Fruit fly (Drosophila melanogaster) whole organism, embryonic: ENCODE results near the gene CG15414.

Source experiments
- Asciz ChIP-seq: fragments of 200-800 bp; sonication (Bioruptor generic); optimal IDR thresholded peaks from 2 replicates; lab custom pipeline; 2017; ENCODE audit warnings: missing biosample characterization, mild to moderate bottlenecking, missing genetic modification characterization, missing genetic modification reagents
- Bgb ChIP-seq: fragments of 200-800 bp; sonication (Bioruptor generic); IDR thresholded peaks from 2 replicates; pipeline ENCODE4 v1.3.6; 2022; ENCODE audit warnings: missing biosample characterization, missing genetic modification characterization; ENCODE audit not compliant: partially characterized antibody
- CG11398 ChIP-seq: fragments of 200-800 bp; sonication (Bioruptor generic); optimal IDR thresholded peaks from 2 replicates; lab custom pipeline; 2016; ENCODE audit warnings: missing biosample characterization, missing genetic modification characterization
- CG11560 ChIP-seq: fragments of 200-800 bp; sonication (Bioruptor generic); IDR thresholded peaks from 3 replicates; pipeline ENCODE4 v1.3.6; 2022; ENCODE audit warnings: missing biosample characterization, missing genetic modification characterization
- CG12071 ChIP-seq: fragments of 200-800 bp; sonication (Bioruptor generic); optimal IDR thresholded peaks from 3 replicates; lab custom pipeline; 2018; ENCODE audit warnings: missing biosample characterization, mild to moderate bottlenecking, missing genetic modification characterization
- CG14860 ChIP-seq: fragments of 200-800 bp; sonication (Bioruptor generic); IDR thresholded peaks from 3 replicates; pipeline ENCODE4 v1.3.6; 2022; ENCODE audit warnings: missing biosample characterization, missing genetic modification characterization; ENCODE audit not compliant: partially characterized antibody
- CG15269 ChIP-seq: fragments of 200-800 bp; sonication (Bioruptor generic); optimal IDR thresholded peaks from 2 replicates; lab custom pipeline; 2018; ENCODE audit warnings: missing biosample characterization, mild to moderate bottlenecking, missing genetic modification characterization, moderate library complexity
- CG15479 ChIP-seq: fragments of 200-800 bp; sonication (Bioruptor generic); optimal IDR thresholded peaks from 3 replicates; lab custom pipeline; 2019; ENCODE audit warnings: missing biosample characterization, mild to moderate bottlenecking, missing genetic modification characterization, moderate library complexity
- CG1792 ChIP-seq: fragments of 200-800 bp; sonication (Bioruptor generic); optimal IDR thresholded peaks from 2 replicates; lab custom pipeline; 2016; ENCODE audit warnings: missing biosample characterization, missing genetic modification characterization
- CG18764 ChIP-seq: fragments of 200-800 bp; sonication (Bioruptor generic); optimal IDR thresholded peaks from 3 replicates; lab custom pipeline; 2016; ENCODE audit warnings: missing biosample characterization, missing genetic modification characterization
- CG2202 ChIP-seq: fragments of 200-800 bp; sonication (Bioruptor generic); optimal IDR thresholded peaks from 2 replicates; lab custom pipeline; 2018; ENCODE audit warnings: missing biosample characterization, mild to moderate bottlenecking, missing genetic modification characterization
- CG2712 ChIP-seq: fragments of 200-800 bp; optimal IDR thresholded peaks from 3 replicates; lab custom pipeline; 2019; ENCODE audit warnings: missing biosample characterization, mild to moderate bottlenecking, missing genetic modification characterization, moderate library complexity
- CG31441 ChIP-seq: fragments of 200-800 bp; sonication (Bioruptor generic); IDR thresholded peaks from 2 replicates; pipeline ENCODE4 v1.3.6; 2022; ENCODE audit warnings: missing biosample characterization, missing genetic modification characterization
- CG32772 ChIP-seq: fragments of 200-800 bp; sonication (Bioruptor generic); IDR thresholded peaks from 2 replicates; pipeline ENCODE4 v1.3.6; 2022; ENCODE audit warnings: missing biosample characterization, missing genetic modification characterization
- CG4328 ChIP-seq: fragments of 200-800 bp; sonication (Bioruptor generic); optimal IDR thresholded peaks from 3 replicates; lab custom pipeline; 2017; ENCODE audit warnings: missing biosample characterization, missing genetic modification reagents, missing genetic modification characterization
- CG4404 ChIP-seq: fragments of 200-800 bp; sonication (Bioruptor generic); IDR thresholded peaks from 2 replicates; pipeline ENCODE4 v1.3.6; 2022; ENCODE audit warnings: missing biosample characterization, missing genetic modification characterization
- CG4820 ChIP-seq: fragments of 200-800 bp; sonication (Bioruptor generic); optimal IDR thresholded peaks from 3 replicates; lab custom pipeline; 2016; ENCODE audit warnings: missing biosample characterization, missing genetic modification characterization
- CG5245 ChIP-seq: fragments of 200-800 bp; sonication (Bioruptor generic); optimal IDR thresholded peaks from 3 replicates; lab custom pipeline; 2016; ENCODE audit warnings: missing biosample characterization, missing genetic modification characterization
- CG6654 ChIP-seq: fragments of 200-800 bp; sonication (Bioruptor generic); optimal IDR thresholded peaks from 2 replicates; lab custom pipeline; 2017; ENCODE audit warnings: missing biosample characterization, mild to moderate bottlenecking, missing genetic modification characterization
- CG7271 ChIP-seq: fragments of 200-800 bp; sonication (Bioruptor generic); optimal IDR thresholded peaks from 2 replicates; lab custom pipeline; 2018; ENCODE audit warnings: missing biosample characterization, mild to moderate bottlenecking, missing genetic modification characterization, moderate library complexity
- CG9609 ChIP-seq: fragments of 200-800 bp; sonication (Bioruptor generic); optimal IDR thresholded peaks from 3 replicates; lab custom pipeline; 2016; ENCODE audit warnings: missing biosample characterization, missing genetic modification characterization
- CG9817 ChIP-seq: fragments of 200-800 bp; sonication (Bioruptor generic); optimal IDR thresholded peaks from 2 replicates; lab custom pipeline; 2018; ENCODE audit warnings: missing biosample characterization, mild to moderate bottlenecking, missing genetic modification characterization, moderate library complexity
- CG9876 ChIP-seq: fragments of 200-800 bp; sonication (Bioruptor generic); optimal IDR thresholded peaks from 2 replicates; lab custom pipeline; 2016; ENCODE audit warnings: missing biosample characterization, missing genetic modification characterization
- Dad ChIP-seq: fragments of 200-800 bp; sonication (Bioruptor generic); optimal IDR thresholded peaks from 3 replicates; lab custom pipeline; 2016; ENCODE audit warnings: missing biosample characterization, missing genetic modification characterization
- Dek ChIP-seq: fragments of 200-800 bp; sonication (Bioruptor generic); optimal IDR thresholded peaks from 3 replicates; lab custom pipeline; 2019; ENCODE audit warnings: missing biosample characterization, mild to moderate bottlenecking, missing genetic modification characterization, moderate library complexity
- E2f1 ChIP-seq: fragments of 200-800 bp; sonication (Bioruptor generic); IDR thresholded peaks from 2 replicates; pipeline ENCODE4 v1.3.6; 2022; ENCODE audit warnings: missing biosample characterization, missing genetic modification characterization
- Elba2 ChIP-seq: fragments of 200-800 bp; sonication (Bioruptor generic); optimal IDR thresholded peaks from 3 replicates; lab custom pipeline; 2016; ENCODE audit warnings: missing biosample characterization, missing genetic modification characterization
- GATAe ChIP-seq: fragments of 200-800 bp; sonication (Bioruptor generic); conservative IDR thresholded peaks from 2 replicates; pipeline ENCODE4 v1.3.6; 2022; ENCODE audit warnings: missing biosample characterization, missing genetic modification characterization
- HHEX ChIP-seq: fragments of 200-800 bp; sonication (Bioruptor generic); optimal IDR thresholded peaks from 3 replicates; lab custom pipeline; 2017; ENCODE audit warnings: missing biosample characterization, mild to moderate bottlenecking, missing genetic modification characterization, missing genetic modification reagents
- HLH4C ChIP-seq: fragments of 200-800 bp; sonication (Bioruptor generic); IDR thresholded peaks from 3 replicates; pipeline ENCODE4 v1.3.6; 2022; ENCODE audit warnings: missing biosample characterization, missing genetic modification characterization; ENCODE audit not compliant: partially characterized antibody
- Hmx ChIP-seq: fragments of 200-800 bp; sonication (Bioruptor generic); optimal IDR thresholded peaks from 2 replicates; lab custom pipeline; 2016; ENCODE audit warnings: missing biosample characterization, missing genetic modification characterization
- Hsf ChIP-seq: fragments of 200-800 bp; sonication (Bioruptor generic); optimal IDR thresholded peaks from 3 replicates; lab custom pipeline; 2016; ENCODE audit warnings: missing biosample characterization, missing genetic modification characterization
- Ravus ChIP-seq: fragments of 200-800 bp; sonication (Bioruptor generic); IDR thresholded peaks from 2 replicates; pipeline ENCODE4 v1.3.6; 2022; ENCODE audit warnings: missing biosample characterization, missing genetic modification characterization
- Sox102F ChIP-seq: fragments of 200-800 bp; sonication (Bioruptor generic); optimal IDR thresholded peaks from 2 replicates; lab custom pipeline; 2018; ENCODE audit warnings: missing biosample characterization, mild to moderate bottlenecking, missing genetic modification characterization, moderate library complexity
- aop ChIP-seq: fragments of 200-800 bp; sonication (Bioruptor generic); IDR thresholded peaks from 2 replicates; pipeline ENCODE4 v1.3.6; 2022; ENCODE audit warnings: missing biosample characterization, missing genetic modification characterization
- btn ChIP-seq: fragments of 200-800 bp; sonication (Bioruptor generic); optimal IDR thresholded peaks from 2 replicates; lab custom pipeline; 2016; ENCODE audit warnings: missing biosample characterization, missing genetic modification characterization
- cg ChIP-seq: fragments of 200-800 bp; sonication (Bioruptor generic); optimal IDR thresholded peaks from 3 replicates; lab custom pipeline; 2019; ENCODE audit warnings: missing biosample characterization, mild to moderate bottlenecking, missing genetic modification characterization, moderate library complexity
- chinmo ChIP-seq: fragments of 200-800 bp; sonication (Bioruptor generic); IDR thresholded peaks from 4 replicates; pipeline ENCODE4 v1.3.6; 2022; ENCODE audit warnings: missing biosample characterization, missing genetic modification characterization; ENCODE audit not compliant: partially characterized antibody
- dimm ChIP-seq: fragments of 200-800 bp; sonication (Bioruptor generic); IDR thresholded peaks from 2 replicates; pipeline ENCODE4 v1.3.6; 2022; ENCODE audit warnings: missing biosample characterization, missing genetic modification characterization
- gfzf ChIP-seq: fragments of 200-800 bp; sonication (Bioruptor generic); optimal IDR thresholded peaks from 2 replicates; lab custom pipeline; 2016; ENCODE audit warnings: missing biosample characterization, mild to moderate bottlenecking, missing genetic modification characterization, moderate library complexity
- nmo ChIP-seq: fragments of 200-800 bp; sonication (Bioruptor generic); optimal IDR thresholded peaks from 2 replicates; lab custom pipeline; 2018; ENCODE audit warnings: missing biosample characterization, mild to moderate bottlenecking, missing genetic modification characterization, moderate library complexity
- org-1 ChIP-seq: fragments of 200-800 bp; sonication (Bioruptor generic); optimal IDR thresholded peaks from 2 replicates; lab custom pipeline; 2017; ENCODE audit warnings: missing biosample characterization, missing genetic modification characterization
- pzg ChIP-seq: fragments of 200-800 bp; sonication (Bioruptor generic); optimal IDR thresholded peaks from 3 replicates; lab custom pipeline; 2018; ENCODE audit warnings: missing biosample characterization, mild to moderate bottlenecking, missing genetic modification characterization, moderate library complexity
- ranshi ChIP-seq: fragments of 200-800 bp; sonication (Bioruptor generic); IDR thresholded peaks from 2 replicates; pipeline ENCODE4 v1.3.6; 2022; ENCODE audit warnings: missing biosample characterization, missing genetic modification characterization
- ro ChIP-seq: fragments of 200-800 bp; sonication (Bioruptor generic); IDR thresholded peaks from 2 replicates; pipeline ENCODE4 v1.3.6; 2022; ENCODE audit warnings: missing biosample characterization, missing genetic modification characterization
- slou ChIP-seq: fragments of 200-800 bp; sonication (Bioruptor generic); optimal IDR thresholded peaks from 3 replicates; lab custom pipeline; 2016; ENCODE audit warnings: missing biosample characterization, missing genetic modification characterization
- tll ChIP-seq, 2 experiments: fragments of 200-800 bp in 1 of 2; fragments of >200 bp in 1 of 2; sonication (Bioruptor generic) in 1 of 2; optimal IDR thresholded peaks; 2 replicates each; lab custom pipeline; 2017 to 2019; ENCODE audit warnings: missing biosample characterization in 2 of 2, missing genetic modification characterization in 2 of 2, mild to moderate bottlenecking in 1 of 2, moderate library complexity in 1 of 2
- unc-4 ChIP-seq: fragments of 200-800 bp; sonication (Bioruptor generic); IDR thresholded peaks from 2 replicates; pipeline ENCODE4 v1.3.6; 2022; ENCODE audit warnings: missing biosample characterization, missing genetic modification characterization; ENCODE audit not compliant: partially characterized antibody
- vvl ChIP-seq: fragments of 200-800 bp; sonication (Bioruptor generic); IDR thresholded peaks from 2 replicates; pipeline ENCODE4 v1.3.6; 2022; ENCODE audit warnings: missing biosample characterization, missing genetic modification characterization
- wek ChIP-seq: fragments of 200-800 bp; sonication (Bioruptor generic); optimal IDR thresholded peaks from 3 replicates; lab custom pipeline; 2018; ENCODE audit warnings: missing biosample characterization, mild to moderate bottlenecking, missing genetic modification characterization, moderate library complexity

Gene CG15414

DNA sequence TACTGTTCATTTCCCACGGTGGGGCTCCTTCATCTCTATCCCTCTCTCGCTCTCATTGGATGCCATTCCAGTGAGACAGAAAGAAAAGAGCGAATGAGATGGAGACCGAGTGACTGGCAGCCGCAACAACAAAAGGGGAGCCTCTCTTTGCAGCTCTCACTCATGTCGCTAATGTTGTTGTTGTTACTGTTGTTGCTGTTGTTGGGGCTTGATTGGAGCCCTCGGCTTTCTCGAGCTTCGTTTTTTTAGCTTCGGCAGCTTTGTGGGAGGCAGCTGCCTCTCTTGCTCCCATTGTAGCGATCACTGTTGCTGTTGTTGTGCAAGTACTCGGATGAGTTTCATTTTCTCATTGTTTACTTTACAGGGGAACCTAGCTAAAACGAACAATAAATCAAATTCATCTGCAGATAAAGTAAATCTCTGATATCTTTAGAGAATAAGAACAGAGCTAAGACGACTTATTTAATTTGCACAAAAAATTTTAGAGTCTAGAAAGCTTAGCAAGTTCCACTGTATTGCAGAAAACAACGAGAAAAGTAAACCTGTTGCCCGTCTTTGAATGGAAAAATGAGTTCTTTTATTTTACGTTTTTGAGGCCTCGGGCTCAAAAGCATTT is 43.5 kb upstream of the CG15414 start (continued):
- TF ChIP-seq org-1 (GFP tag; lab: Kevin White, UChicago), result no peak
- no peak for TF ChIP-seq tll (GFP tag; optimal IDR thresholded peaks at IDR 0.05; lab: Kevin White, UChicago)
- TF ChIP-seq Hmx (GFP tag; lab: Kevin White, UChicago), result no peak
- TF ChIP-seq nmo (GFP tag; lab: Kevin White, UChicago), result peak; percentile 64
- peak; percentile 31 for TF ChIP-seq Hsf (GFP tag; lab: Kevin White, UChicago)
- peak; percentile 55 for TF ChIP-seq E2f1 (GFP tag; lab: Robert Waterston, UW)
- peak; percentile 33 for TF ChIP-seq CG9817 (tag; lab: Kevin White, UChicago)
- no peak for TF ChIP-seq CG15479
- TF ChIP-seq aop (GFP tag; lab: Robert Waterston, UW), result no peak
- TF ChIP-seq HLH4C (GFP tag; lab: Robert Waterston, UW), result no peak
- TF ChIP-seq Asciz (GFP tag; lab: Kevin White, UChicago), result peak; percentile 49
- TF ChIP-seq CG32772 (GFP tag; lab: Robert Waterston, UW), result peak; percentile 47; the same call in 1 of the 2 replicates
- no peak for TF ChIP-seq ro (GFP tag; lab: Robert Waterston, UW)
- peak; percentile 79 for TF ChIP-seq vvl (GFP tag; lab: Robert Waterston, UW)
- TF ChIP-seq slou (GFP tag; lab: Kevin White, UChicago), result no peak
- TF ChIP-seq CG31441 (GFP tag; lab: Robert Waterston, UW), result peak; percentile 59
- TF ChIP-seq cg, result no peak
- TF ChIP-seq Bgb (GFP tag; lab: Robert Waterston, UW), result no peak
- TF ChIP-seq CG4404 (GFP tag; lab: Robert Waterston, UW), result no peak
- TF ChIP-seq CG18764 (GFP tag; lab: Kevin White, UChicago), result peak; percentile 41
- TF ChIP-seq CG7271, result no peak
- TF ChIP-seq CG2202 (tag; lab: Kevin White, UChicago), result no peak
- peak; percentile 19 for TF ChIP-seq CG4820 (GFP tag; lab: Kevin White, UChicago)
- TF ChIP-seq btn (GFP tag; lab: Kevin White, UChicago), result no peak
- TF ChIP-seq GATAe (GFP tag; lab: Robert Waterston, UW), result no peak
- no peak for TF ChIP-seq pzg (GFP tag; lab: Kevin White, UChicago)
- TF ChIP-seq CG15269, result peak; percentile 63
- TF ChIP-seq gfzf, result no peak
- TF ChIP-seq CG2712 (tag; lab: Kevin White, UChicago), result peak; percentile 72
- TF ChIP-seq unc-4 (GFP tag; lab: Robert Waterston, UW), result no peak
- TF ChIP-seq CG4328 (GFP tag; lab: Kevin White, UChicago), result no peak
- no peak for TF ChIP-seq Ravus
- TF ChIP-seq Elba2 (GFP tag; lab: Kevin White, UChicago), result no peak
- TF ChIP-seq CG5245 (GFP tag; lab: Kevin White, UChicago), result peak; percentile 29
- no peak for TF ChIP-seq HHEX (GFP tag; lab: Kevin White, UChicago)
- TF ChIP-seq ranshi, result peak; percentile 41; the same call in 1 of the 2 replicates
- no peak for TF ChIP-seq Dad (GFP tag; lab: Kevin White, UChicago)
- no peak for TF ChIP-seq wek
- peak; percentile 75 for TF ChIP-seq Sox102F
- 0 out of 4 replicates have a peak, but pooled peaks have one; percentile 22 for TF ChIP-seq chinmo
- no peak for TF ChIP-seq CG6654
- peak; percentile 14 for TF ChIP-seq CG9609 (GFP tag; lab: Kevin White, UChicago)
- TF ChIP-seq CG9876 (GFP tag; lab: Kevin White, UChicago), result no peak
- no peak for TF ChIP-seq CG11560 (tag; lab: Robert Waterston, UW)
- TF ChIP-seq CG14860 (GFP tag; lab: Robert Waterston, UW), result no peak
- TF ChIP-seq CG1792, result no peak
- no peak for TF ChIP-seq dimm (GFP tag; lab: Robert Waterston, UW)
- no peak for TF ChIP-seq CG11398 (GFP tag; lab: Kevin White, UChicago)
- peak; percentile 20 for TF ChIP-seq Dek
- TF ChIP-seq CG12071 (GFP tag; lab: Kevin White, UChicago), result no peak
